Worm (Caenorhabditis elegans) whole organism, L3 larva: ENCODE results near the gene mtr-4.

Experiments
- ama-1 ChIP-seq: fragments of 150-350 bp; optimal IDR thresholded peaks from 2 replicates; lab custom pipeline; 2018
- ceh-82 ChIP-seq: fragments of 150-350 bp; optimal IDR thresholded peaks from 2 replicates; lab custom pipeline; 2014; ENCODE audit warnings: missing biosample characterization, missing genetic modification characterization
- ceh-9 ChIP-seq: sonication (generic microtip); optimal IDR thresholded peaks from 2 replicates; lab custom pipeline; 2018; ENCODE audit warnings: missing biosample characterization, missing genetic modification characterization
- eor-1 ChIP-seq, 2 experiments: fragments of 150-350 bp; optimal IDR thresholded peaks; 2 replicates each; lab custom pipeline; 2014 to 2018; ENCODE audit warnings: missing biosample characterization in 2 of 2, missing genetic modification characterization in 2 of 2
- fkh-10 ChIP-seq: sonication (generic microtip); optimal IDR thresholded peaks from 2 replicates; lab custom pipeline; 2017; ENCODE audit warnings: missing biosample characterization, missing genetic modification reagents, missing genetic modification characterization
- fos-1 ChIP-seq: fragments of 150-350 bp; optimal IDR thresholded peaks from 2 replicates; lab custom pipeline; 2014; ENCODE audit warnings: missing biosample characterization, missing genetic modification characterization
- lin-39 ChIP-seq: fragments of 150-350 bp; optimal IDR thresholded peaks from 2 replicates; lab custom pipeline; 2018; ENCODE audit warnings: missing biosample characterization, missing genetic modification reagents, missing genetic modification characterization
- nhr-11 ChIP-seq: fragments of 150-350 bp; optimal IDR thresholded peaks from 2 replicates; lab custom pipeline; 2014; ENCODE audit warnings: missing biosample characterization, missing genetic modification characterization
- pha-4 ChIP-seq: fragments of 150-350 bp; optimal IDR thresholded peaks from 2 replicates; lab custom pipeline; 2014; ENCODE audit warnings: missing biosample characterization, missing genetic modification reagents, missing genetic modification characterization
- sea-2 ChIP-seq: fragments of 150-350 bp; sonication (generic microtip); optimal IDR thresholded peaks from 4 replicates; lab custom pipeline; 2014; ENCODE audit warnings: missing biosample characterization, missing genetic modification reagents, missing genetic modification characterization
- tbx-2 ChIP-seq: sonication (generic microtip); optimal IDR thresholded peaks from 2 replicates; lab custom pipeline; 2016; ENCODE audit warnings: mild to moderate bottlenecking, missing genetic modification characterization, missing compliant biosample characterization
- unc-39 ChIP-seq: sonication (generic microtip); optimal IDR thresholded peaks from 4 replicates; lab custom pipeline; 2017; ENCODE audit warnings: missing biosample characterization, missing genetic modification characterization
- unc-62 ChIP-seq: fragments of 150-350 bp; sonication (generic microtip); optimal IDR thresholded peaks from 4 replicates; lab custom pipeline; 2014; ENCODE audit warnings: missing biosample characterization, missing genetic modification reagents, missing genetic modification characterization

- TF ChIP-seq ceh-82 (tag; lab: Kevin White, UChicago) (no peak), ama-1 (no peak), unc-62 (GFP tag; lab: Kevin White, UChicago) (no peak), pha-4 (tag; lab: Kevin White, UChicago) (no peak), ceh-9 (tag; lab: Kevin White, UChicago) (no peak), unc-39 (no peak), tbx-2 (tag; lab: Kevin White, UChicago) (no peak), nhr-11 (tag; lab: Kevin White, UChicago) (no peak), sea-2 (GFP tag; lab: Kevin White, UChicago) (no peak), eor-1 (tag; optimal IDR thresholded peaks at IDR 0.05; lab: Kevin White, UChicago) (no peak), fos-1 (tag; lab: Kevin White, UChicago) (no peak), lin-39 (no peak), fkh-10 (GFP tag; lab: Kevin White, UChicago) (no peak)
Observed at ce11 chrIV:9846574-9846973, 21.1 kb downstream of the mtr-4 start, which contains the start of gene K07F5.6.
